Worm (Caenorhabditis elegans): ENCODE results near the gene atg-3.

Gene atg-3

ce11 chrIV:1035108-1035507 lies 24.8 kb downstream of the atg-3 start (continued):
- TF ChIP-seq nhr-71 (tag; optimal IDR thresholded peaks at IDR 0.05) (no peak), aly-2 (tag; optimal IDR thresholded peaks at IDR 0.05) (no peak), pag-3 (tag; optimal IDR thresholded peaks at IDR 0.05; ENCODE audit: borderline replicate concordance, insufficient read depth) (no peak), unc-130 (tag; optimal IDR thresholded peaks at IDR 0.05) (peak; percentile 4), tbx-2 (tag; optimal IDR thresholded peaks at IDR 0.05) (no peak), pqm-1 (tag; optimal IDR thresholded peaks at IDR 0.05) (no peak), ceh-82 (tag; optimal IDR thresholded peaks at IDR 0.05) (no peak), nhr-28 (tag; optimal IDR thresholded peaks at IDR 0.05) (no peak), sup-37 (GFP tag; optimal IDR thresholded peaks at IDR 0.05) (no peak), zag-1 (tag; optimal IDR thresholded peaks at IDR 0.05) (no peak)

- no peak for TF ChIP-seq nhr-77 (tag; optimal IDR thresholded peaks at IDR 0.05)
- no peak for TF ChIP-seq fkh-10 (GFP tag; optimal IDR thresholded peaks at IDR 0.05)
- no peak for TF ChIP-seq unc-98 (GFP tag; IDR thresholded peaks at IDR 0.05)
- TF ChIP-seq mep-1 (tag; optimal IDR thresholded peaks at IDR 0.05) = no peak
- no peak for TF ChIP-seq ceh-90 (tag; optimal IDR thresholded peaks at IDR 0.05)
- no peak for TF ChIP-seq irx-1 (tag; optimal IDR thresholded peaks at IDR 0.05)
Observed at ce11 chrIV:1038516-1038915, 28.2 kb downstream of the atg-3 start.

- no peak for TF ChIP-seq hlh-17 (GFP tag; optimal IDR thresholded peaks at IDR 0.05; ENCODE audit: borderline replicate concordance)
- TF ChIP-seq lin-35 (GFP tag; optimal IDR thresholded peaks at IDR 0.05) = no peak
Observed at ce11 chrIV:1040537-1040936, 30.2 kb downstream of the atg-3 start.

- TF ChIP-seq irx-1 (tag; optimal IDR thresholded peaks at IDR 0.05) = no peak
- no peak for TF ChIP-seq fkh-10 (GFP tag; optimal IDR thresholded peaks at IDR 0.05)
- no peak for TF ChIP-seq ceh-90 (tag; optimal IDR thresholded peaks at IDR 0.05)
- TF ChIP-seq nhr-85 (tag) = no peak
- no peak for TF ChIP-seq ets-5 (GFP tag; IDR thresholded peaks at IDR 0.05)
- no peak for TF ChIP-seq isw-1 (GFP tag; IDR thresholded peaks at IDR 0.05)
- TF ChIP-seq egl-27 (tag; optimal IDR thresholded peaks at IDR 0.05) = no peak
- TF ChIP-seq snu-23 (GFP tag; optimal IDR thresholded peaks at IDR 0.05) = no peak
- TF ChIP-seq nhr-20 (tag; optimal IDR thresholded peaks at IDR 0.05) = no peak
- no peak for TF ChIP-seq tlp-1 (tag; optimal IDR thresholded peaks at IDR 0.05)
- no peak for TF ChIP-seq pag-3 (tag; optimal IDR thresholded peaks at IDR 0.05; ENCODE audit: borderline replicate concordance, insufficient read depth)
Observed at ce11 chrIV:1044287-1044686, 34.0 kb downstream of the atg-3 start, which contains the start of gene Y55F3AM.11. Gene Y55F3AM.11, minus strand, starts transcription at chrIV:1044387.

ce11 chrIV:1045683-1046082 lies 35.4 kb downstream of the atg-3 start, which contains the start of gene srx-12:
Gene srx-12, plus strand, starts transcription at chrIV:1045983.
- TF ChIP-seq mab-9 (GFP tag; IDR thresholded peaks at IDR 0.05) (no peak), nhr-237 (tag; optimal IDR thresholded peaks at IDR 0.05) (no peak), blmp-1 (tag; optimal IDR thresholded peaks at IDR 0.05) (no peak), hlh-17 (GFP tag; optimal IDR thresholded peaks at IDR 0.05; ENCODE audit: borderline replicate concordance) (no peak), tlp-1 (tag; optimal IDR thresholded peaks at IDR 0.05) (no peak), unc-30 (tag; optimal IDR thresholded peaks at IDR 0.05) (no peak), F16B12.6 (tag; optimal IDR thresholded peaks at IDR 0.05) (no peak), egl-13 (tag; optimal IDR thresholded peaks at IDR 0.05) (no peak), xbp-1 (tag; optimal IDR thresholded peaks at IDR 0.05) (no peak), ceh-8 (GFP tag; optimal IDR thresholded peaks at IDR 0.05) (no peak), nhr-12 (tag; optimal IDR thresholded peaks at IDR 0.05) (no peak), mdl-1 (tag; optimal IDR thresholded peaks at IDR 0.05) (no peak)

Measured in whole organism, L1 larva.